Fruit fly (Drosophila melanogaster) S2 (cell line): ENCODE data around the gene CG32264.

Experiments used
- CG8478 ChIP-seq: fragments of >200 bp; optimal IDR thresholded peaks from 2 replicates; lab custom pipeline; 2018
- CTCF ChIP-seq, 2 experiments: fragments of >200 bp; optimal IDR thresholded peaks; 2 replicates each; lab custom pipeline; 2018

CG32264 gene

dm6 chr3L:3773317-3773716 lies 32.9 kb downstream of the CG32264 start:
- no peak for TF ChIP-seq CG8478
- TF ChIP-seq CTCF (optimal IDR thresholded peaks at IDR 0.05; lab: Kevin White, UChicago): no peak

DNA sequence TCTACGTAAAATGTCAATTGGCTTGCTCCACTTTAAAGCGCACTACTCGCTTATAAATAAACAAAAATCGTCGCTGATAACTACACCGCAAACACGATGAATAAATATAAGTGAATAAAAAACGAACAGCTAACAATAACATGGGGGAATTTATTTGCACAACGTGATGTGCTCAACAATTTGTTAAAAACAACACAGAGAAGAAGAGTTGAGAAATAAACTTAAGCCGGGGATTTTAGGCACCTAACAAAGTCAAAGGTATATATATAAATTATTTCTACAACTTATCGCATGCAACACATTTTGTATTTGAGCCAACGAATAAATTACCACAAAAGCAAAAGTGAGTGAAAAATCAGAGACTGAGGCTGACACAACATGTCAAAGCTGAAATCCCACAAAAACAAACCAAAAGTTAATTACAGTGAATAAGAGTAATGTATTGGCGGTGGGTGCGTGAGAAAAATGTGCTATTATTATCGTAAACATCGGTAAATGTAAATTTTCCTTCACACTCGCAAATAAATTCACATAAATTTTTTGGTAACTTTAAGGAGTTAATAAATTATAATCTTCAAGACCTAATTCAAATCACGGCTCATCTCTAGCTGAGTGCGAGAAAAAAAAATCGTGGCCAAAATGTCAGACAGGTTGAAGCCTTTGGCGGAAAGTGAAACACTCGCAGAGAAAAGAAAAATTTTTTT lies 33.8 kb downstream of the CG32264 start:
- no peak for TF ChIP-seq CTCF (optimal IDR thresholded peaks at IDR 0.05; lab: Kevin White, UChicago)
- no peak for TF ChIP-seq CG8478

- TF ChIP-seq CTCF (optimal IDR thresholded peaks at IDR 0.05; lab: Kevin White, UChicago) (no peak), CG8478 (no peak)
Measured at dm6 chr3L:3771406-3771935, 34.8 kb downstream of the CG32264 start.

- TF ChIP-seq CG8478 (no peak), CTCF (optimal IDR thresholded peaks at IDR 0.05; lab: Kevin White, UChicago) (no peak)
Measured at dm6 chr3L:3770823-3771222, 35.4 kb downstream of the CG32264 start.

DNA sequence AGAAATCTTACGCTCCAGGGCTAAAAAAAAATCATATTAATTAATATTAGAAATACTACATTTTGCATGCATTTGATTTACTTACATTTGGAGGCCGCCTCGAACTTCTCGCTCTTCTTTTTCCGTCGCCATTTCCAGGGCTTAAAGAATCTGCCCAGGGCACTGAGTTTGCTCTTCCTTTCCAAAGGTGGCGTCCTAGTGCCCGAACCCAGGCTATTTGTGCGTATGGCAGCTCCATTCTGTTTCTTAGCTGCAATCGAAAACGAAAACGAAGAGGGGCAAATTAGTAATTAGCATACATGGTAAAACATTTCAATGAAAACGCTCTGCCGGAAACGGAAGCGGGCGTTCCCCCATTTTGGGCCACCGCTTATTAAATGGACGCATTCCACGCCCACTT lies 37.1 kb downstream of the CG32264 start:
- TF ChIP-seq CTCF (optimal IDR thresholded peaks at IDR 0.05; lab: Kevin White, UChicago) (peak; percentile 67 to 80), CG8478 (no peak)

DNA sequence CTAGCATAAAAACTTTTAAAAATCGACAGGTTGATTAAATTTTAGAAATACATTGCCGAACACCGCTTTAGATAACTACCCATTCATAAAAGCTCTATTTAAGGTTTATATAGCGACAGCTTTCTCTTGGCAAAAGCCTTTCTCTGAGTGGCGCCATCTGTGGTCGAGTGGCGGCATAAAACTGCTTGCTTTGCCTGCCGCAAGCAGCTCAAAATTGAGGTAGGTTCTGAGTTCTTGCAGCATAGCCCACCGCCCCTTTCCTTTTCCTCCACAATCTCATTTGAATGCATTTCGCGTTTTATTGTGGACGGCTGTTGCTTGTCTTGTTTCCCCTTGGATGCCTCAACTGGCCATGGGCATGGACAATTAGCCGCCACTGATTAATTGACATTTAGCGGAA lies 38.4 kb downstream of the CG32264 start:
- TF ChIP-seq CG8478 (no peak), CTCF (optimal IDR thresholded peaks at IDR 0.05; lab: Kevin White, UChicago) (peak; percentile 93 to 95)

DNA sequence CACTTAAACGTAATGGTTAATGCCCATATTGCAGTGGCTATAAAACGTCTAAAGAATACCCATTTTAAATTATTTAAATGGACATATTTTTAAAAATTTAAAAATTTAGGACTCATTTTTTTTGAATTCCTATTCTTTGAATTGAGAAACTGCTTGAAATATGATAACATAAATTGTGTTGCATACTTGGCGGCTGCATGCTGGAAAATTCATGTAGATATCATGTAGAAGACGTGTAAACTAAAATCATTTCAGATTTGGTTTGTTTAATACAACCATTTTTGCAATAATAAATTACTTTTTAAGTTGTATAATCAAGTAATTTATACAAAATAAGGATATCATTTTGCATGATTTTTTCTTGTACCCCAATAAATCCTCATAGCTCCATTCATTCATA lies 39.6 kb downstream of the CG32264 start:
- TF ChIP-seq CTCF (optimal IDR thresholded peaks at IDR 0.05; lab: Kevin White, UChicago): peak in 1 of 2 experiments; percentile 62
- TF ChIP-seq CG8478: no peak

DNA sequence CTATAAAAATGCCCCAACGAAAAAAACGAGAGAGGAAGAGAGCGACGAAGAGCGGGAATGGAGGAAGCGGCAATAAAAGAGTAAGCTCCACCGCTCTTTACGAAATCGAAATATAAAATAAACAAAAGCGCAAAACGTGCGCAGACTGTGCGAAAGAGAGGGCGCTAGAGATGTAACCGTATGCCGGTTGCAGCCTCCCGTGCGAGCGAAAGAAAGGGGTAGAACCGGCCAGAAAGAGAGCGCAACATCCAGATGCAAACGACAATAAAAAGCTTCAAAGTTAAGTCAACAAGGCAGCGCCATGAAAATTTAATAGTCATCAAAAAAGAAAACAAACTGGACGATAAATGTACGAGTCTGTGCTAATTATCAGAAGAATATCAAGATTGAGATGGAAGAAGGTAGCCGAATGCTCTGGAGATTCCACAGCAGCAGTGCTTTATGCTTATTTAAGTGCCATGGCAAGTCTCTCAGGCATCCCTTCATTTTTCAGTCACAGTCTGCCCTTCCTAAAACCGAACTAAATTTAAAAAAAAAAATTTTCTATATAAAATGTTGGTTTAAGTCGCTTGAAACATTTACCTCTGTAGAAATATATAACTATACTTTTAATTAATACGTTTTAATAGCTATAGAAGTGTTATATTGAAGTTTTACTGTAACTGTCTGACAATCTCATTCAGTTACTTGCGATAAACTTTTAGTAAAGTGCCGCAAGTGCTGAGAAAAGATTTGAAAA lies 40.3 kb downstream of the CG32264 start:
- TF ChIP-seq CTCF (optimal IDR thresholded peaks at IDR 0.05; lab: Kevin White, UChicago): no peak
- TF ChIP-seq CG8478: no peak

- TF ChIP-seq CG8478 (no peak), CTCF (optimal IDR thresholded peaks at IDR 0.05; lab: Kevin White, UChicago) (no peak)
Measured at dm6 chr3L:3764338-3764737, 41.9 kb downstream of the CG32264 start.

dm6 chr3L:3763335-3763734 lies 42.9 kb downstream of the CG32264 start:
- no peak for TF ChIP-seq CTCF (optimal IDR thresholded peaks at IDR 0.05; lab: Kevin White, UChicago)
- no peak for TF ChIP-seq CG8478

DNA sequence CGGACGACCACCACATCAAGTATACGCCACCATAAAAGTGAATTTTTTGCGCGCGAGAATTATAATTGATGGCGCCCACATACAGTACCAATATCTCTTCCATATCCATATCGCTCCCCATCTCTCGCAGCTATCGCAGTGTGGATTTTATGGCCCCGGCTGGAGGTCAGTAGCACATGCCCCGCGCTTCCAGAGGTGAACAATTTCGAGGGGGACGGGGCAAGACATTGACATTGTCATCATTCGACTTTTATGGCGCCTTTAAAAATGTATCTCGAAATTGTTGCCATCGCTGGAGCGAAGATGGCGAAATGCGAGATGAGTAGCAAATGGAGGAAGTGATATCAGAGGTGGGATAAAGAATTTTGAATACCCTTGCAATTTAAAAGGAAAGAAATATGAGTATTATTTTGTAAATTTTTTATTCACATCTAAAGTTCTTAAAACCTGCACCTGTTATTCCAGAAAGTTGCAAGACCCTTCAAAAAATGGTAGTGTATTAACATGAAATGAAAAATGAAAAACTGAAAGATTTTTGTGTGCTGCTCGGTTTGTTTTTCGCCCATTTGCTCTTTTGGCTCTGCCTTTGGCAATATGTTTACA lies 45.8 kb downstream of the CG32264 start:
- TF ChIP-seq CTCF (optimal IDR thresholded peaks at IDR 0.05; lab: Kevin White, UChicago) (no peak), CG8478 (no peak)

dm6 chr3L:3758603-3759002 lies 47.7 kb downstream of the CG32264 start:
- TF ChIP-seq CTCF (optimal IDR thresholded peaks at IDR 0.05; lab: Kevin White, UChicago) (no peak), CG8478 (no peak)

dm6 chr3L:3755713-3756112 lies 50.5 kb downstream of the CG32264 start:
- TF ChIP-seq CTCF (optimal IDR thresholded peaks at IDR 0.05; lab: Kevin White, UChicago) (no peak), CG8478 (no peak)

DNA sequence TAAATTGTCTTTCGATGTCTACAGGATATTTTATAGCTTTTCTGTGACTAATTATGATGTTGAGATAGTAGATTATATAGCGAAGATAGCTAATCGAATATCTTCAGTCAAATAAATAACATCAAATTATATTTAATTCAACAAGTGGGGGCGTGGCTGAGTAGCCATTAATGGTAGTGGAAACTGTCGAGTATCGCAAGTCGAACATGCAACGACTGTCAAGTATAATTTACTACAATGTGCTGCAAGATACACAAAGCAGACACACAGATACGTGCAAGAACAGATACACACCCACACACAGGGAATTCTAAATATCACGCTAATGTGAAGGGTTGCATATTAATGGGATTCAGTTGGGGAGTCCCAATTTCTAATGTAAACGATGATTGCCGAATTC lies 51.2 kb downstream of the CG32264 start, which contains the start of gene ppk27:
TSS of gene ppk27 (minus strand) at position 101 of the 400 bp plus-strand sequence.
- no peak for TF ChIP-seq CTCF (optimal IDR thresholded peaks at IDR 0.05; lab: Kevin White, UChicago)
- no peak for TF ChIP-seq CG8478

DNA sequence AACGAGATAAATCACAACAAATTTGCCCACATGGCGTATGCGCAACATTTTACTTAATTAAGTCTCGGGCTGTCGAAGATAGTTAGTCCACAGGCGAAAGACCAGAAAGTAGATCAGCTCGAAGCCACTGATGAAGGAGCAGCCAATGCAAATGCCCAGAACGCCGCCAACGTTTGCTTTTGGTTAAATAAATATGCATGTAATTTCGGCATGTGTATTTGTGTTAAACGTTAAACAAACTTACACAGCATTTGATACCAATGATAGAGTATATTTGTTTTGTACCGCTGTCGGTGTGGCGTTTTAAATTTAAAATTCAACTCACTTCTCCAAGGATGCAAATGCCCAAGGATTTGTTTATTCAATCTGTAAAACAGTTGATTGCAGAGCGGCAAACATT lies 52.6 kb downstream of the CG32264 start:
- TF ChIP-seq CTCF (optimal IDR thresholded peaks at IDR 0.05; lab: Kevin White, UChicago): no peak
- no peak for TF ChIP-seq CG8478

- no peak for TF ChIP-seq CG8478
- TF ChIP-seq CTCF (optimal IDR thresholded peaks at IDR 0.05; lab: Kevin White, UChicago): no peak
Measured at dm6 chr3L:3752739-3753138, 53.5 kb downstream of the CG32264 start.
